Fruit fly (Drosophila melanogaster): ENCODE results near the gene Jon25Bii.
A peak's percentile ranks its signal among the peaks of the same experiment; 100 is the strongest.

Jon25Bii gene

dm6 chr2L:5000287-5000871, 47.4 kb upstream of the Jon25Bii start (continued):
- TF ChIP-seq CG31365 (tag; optimal IDR thresholded peaks at IDR 0.05), result peak; percentile 32
- TF ChIP-seq toy (GFP tag; IDR thresholded peaks at IDR 0.05), result 0 out of 2 replicates have a peak, but pooled peaks have one; percentile 53
- TF ChIP-seq HmgD (GFP tag; optimal IDR thresholded peaks at IDR 0.05), result peak; percentile 69
- peak; percentile 16; the same call in 1 of the 3 replicates for TF ChIP-seq CG3726 (GFP tag; IDR thresholded peaks at IDR 0.05)
- no peak for TF ChIP-seq fd64A (GFP tag; optimal IDR thresholded peaks at IDR 0.05)
- TF ChIP-seq row (GFP tag; IDR thresholded peaks at IDR 0.05), result peak; percentile 90
- TF ChIP-seq sqz (GFP tag; optimal IDR thresholded peaks at IDR 0.05), result peak; percentile 76
- TF ChIP-seq stc (GFP tag; IDR thresholded peaks at IDR 0.05), result peak; percentile 73
- TF ChIP-seq CG7963 (GFP tag; IDR thresholded peaks at IDR 0.05; ENCODE audit: partially characterized antibody), result no peak
- TF ChIP-seq vfl (GFP tag; optimal IDR thresholded peaks at IDR 0.05), result peak; percentile 87
- TF ChIP-seq tap (tag; optimal IDR thresholded peaks at IDR 0.05), result peak; percentile 75
- TF ChIP-seq CG14965 (GFP tag; optimal IDR thresholded peaks at IDR 0.05; ENCODE audit: borderline replicate concordance), result no peak
- peak; percentile 67 for TF ChIP-seq CG4328 (GFP tag; optimal IDR thresholded peaks at IDR 0.05)
- TF ChIP-seq pum (GFP tag; optimal IDR thresholded peaks at IDR 0.05), result peak; percentile 79
- TF ChIP-seq CG8478 (optimal IDR thresholded peaks at IDR 0.05), result no peak

dm6 chr2L:4999389-5000032, 46.6 kb upstream of the Jon25Bii start:
- TF ChIP-seq CG8281 (tag; optimal IDR thresholded peaks at IDR 0.05) (peak; percentile 33), Sry-β (GFP tag; optimal IDR thresholded peaks at IDR 0.05) (no peak), esg (GFP tag; conservative IDR thresholded peaks at IDR 0.05) (peak; percentile 70), CG10462 (GFP tag; optimal IDR thresholded peaks at IDR 0.05) (peak; percentile 14), CG13894 (tag; optimal IDR thresholded peaks at IDR 0.05) (peak; percentile 33), sna (GFP tag; IDR thresholded peaks at IDR 0.05; ENCODE audit: partially characterized antibody) (no peak), CG11723 (GFP tag; optimal IDR thresholded peaks at IDR 0.05) (peak; percentile 39), dati (GFP tag; IDR thresholded peaks at IDR 0.05) (0 out of 2 replicates have a peak, but pooled peaks have one; percentile 49), bcd (GFP tag; optimal IDR thresholded peaks at IDR 0.05) (peak; percentile 74), CG12659 (GFP tag; optimal IDR thresholded peaks at IDR 0.05) (peak; percentile 40), CG3281 (GFP tag; optimal IDR thresholded peaks at IDR 0.05) (peak; percentile 72), CG17361 (GFP tag; IDR thresholded peaks at IDR 0.05) (peak; percentile 15; the same call in 1 of the 3 replicates), CG13424 (tag; optimal IDR thresholded peaks at IDR 0.05) (peak; percentile 64), Deaf1 (tag; optimal IDR thresholded peaks at IDR 0.05) (peak; percentile 41), rib (GFP tag; IDR thresholded peaks at IDR 0.05) (peak; percentile 56; the same call in 1 of the 2 replicates), Camta (GFP tag; optimal IDR thresholded peaks at IDR 0.05) (peak; percentile 30), CG4707 (GFP tag; optimal IDR thresholded peaks at IDR 0.05) (peak; percentile 56), Mad (GFP tag; optimal IDR thresholded peaks at IDR 0.05) (peak; percentile 41), CG7745 (tag; optimal IDR thresholded peaks at IDR 0.05) (no peak), Trl (optimal IDR thresholded peaks at IDR 0.05) (no peak), Trl (GFP tag; optimal IDR thresholded peaks at IDR 0.05) (peak; percentile 72), CG2875 (GFP tag; optimal IDR thresholded peaks at IDR 0.05) (no peak), tll (GFP tag; optimal IDR thresholded peaks at IDR 0.05) (no peak), sqz (GFP tag; optimal IDR thresholded peaks at IDR 0.05) (peak; percentile 21), Sox100B (GFP tag; optimal IDR thresholded peaks at IDR 0.05) (peak; percentile 30), tio (GFP tag; optimal IDR thresholded peaks at IDR 0.05) (peak; percentile 51), bsh (GFP tag; optimal IDR thresholded peaks at IDR 0.05) (peak; percentile 18 to 74), Lim3 (GFP tag; IDR thresholded peaks at IDR 0.05) (no peak), CG6689 (GFP tag; IDR thresholded peaks at IDR 0.05) (peak; percentile 76), wek (GFP tag; optimal IDR thresholded peaks at IDR 0.05) (no peak), ro (GFP tag; IDR thresholded peaks at IDR 0.05) (no peak), BEAF-32 (GFP tag; optimal IDR thresholded peaks at IDR 0.05) (no peak), Mes4 (GFP tag; optimal IDR thresholded peaks at IDR 0.05) (peak; percentile 56), CG6791 (GFP tag; IDR thresholded peaks at IDR 0.05; ENCODE audit: partially characterized antibody) (no peak)

Measured in whole organism, embryonic.